Worm (Caenorhabditis elegans) whole organism, L1 larva: Measurements from ENCODE around the gene col-99.

Experiments used
- egl-27 ChIP-seq, 2 experiments: fragments of 150-350 bp in 1 of 2; sonication (generic microtip); optimal IDR thresholded peaks; 3 replicates each; lab custom pipeline; 2017 to 2018; ENCODE audit warnings: missing biosample characterization in 2 of 2, missing genetic modification characterization in 2 of 2, missing genetic modification reagents in 2 of 2
- elt-2 ChIP-seq: sonication (generic microtip); optimal IDR thresholded peaks from 2 replicates; lab custom pipeline; 2016; ENCODE audit warnings: missing genetic modification characterization, mild to moderate bottlenecking, inconsistent platforms, missing compliant biosample characterization, missing genetic modification reagents
- elt-3 ChIP-seq, 6 experiments: fragments of 150-350 bp in 1 of 6; sonication (generic microtip); optimal IDR thresholded peaks; 2 replicates each; lab custom pipeline; 2017 to 2018; ENCODE audit warnings: missing biosample characterization in 6 of 6, missing genetic modification characterization in 6 of 6, inconsistent platforms in 1 of 6
- hlh-17 ChIP-seq: fragments of 200-800 bp; sonication (Bioruptor generic); optimal IDR thresholded peaks from 2 replicates; lab custom pipeline; 2018; ENCODE audit warnings: missing genetic modification characterization, mild to moderate bottlenecking, missing compliant biosample characterization, moderate library complexity, borderline replicate concordance
- irx-1 ChIP-seq: sonication (generic microtip); optimal IDR thresholded peaks from 2 replicates; lab custom pipeline; 2016; ENCODE audit warnings: missing genetic modification characterization, missing compliant biosample characterization
- isw-1 ChIP-seq: fragments of 200-800 bp; sonication (Bioruptor generic); IDR thresholded peaks from 2 replicates; pipeline ENCODE4 v1.3.6; 2022; ENCODE audit warnings: missing genetic modification characterization, missing compliant biosample characterization
- lir-3 ChIP-seq: sonication (generic microtip); optimal IDR thresholded peaks from 2 replicates; lab custom pipeline; 2016; ENCODE audit warnings: mild to moderate bottlenecking, missing genetic modification characterization, moderate library complexity, missing compliant biosample characterization; ENCODE audit not compliant: poor library complexity
- mdl-1 ChIP-seq, 2 experiments: fragments of 150-350 bp; optimal IDR thresholded peaks; 2 replicates each; lab custom pipeline; 2014 to 2017; ENCODE audit warnings: missing biosample characterization in 2 of 2, missing genetic modification characterization in 2 of 2, inconsistent platforms in 1 of 2
- nhr-11 ChIP-seq: fragments of 150-350 bp; optimal IDR thresholded peaks from 2 replicates; lab custom pipeline; 2014; ENCODE audit warnings: missing biosample characterization, missing genetic modification characterization
- rnt-1 ChIP-seq: sonication (generic microtip); optimal IDR thresholded peaks from 2 replicates; lab custom pipeline; 2016; ENCODE audit warnings: mild to moderate bottlenecking, missing genetic modification characterization, moderate library complexity, missing compliant biosample characterization
- snpc-4 ChIP-seq: fragments of 150-350 bp; optimal IDR thresholded peaks from 2 replicates; lab custom pipeline; 2014; ENCODE audit warnings: missing biosample characterization, missing genetic modification characterization
- sptf-1 ChIP-seq: fragments of 150-350 bp; optimal IDR thresholded peaks from 2 replicates; lab custom pipeline; 2014; ENCODE audit warnings: missing biosample characterization, missing genetic modification characterization

DNA sequence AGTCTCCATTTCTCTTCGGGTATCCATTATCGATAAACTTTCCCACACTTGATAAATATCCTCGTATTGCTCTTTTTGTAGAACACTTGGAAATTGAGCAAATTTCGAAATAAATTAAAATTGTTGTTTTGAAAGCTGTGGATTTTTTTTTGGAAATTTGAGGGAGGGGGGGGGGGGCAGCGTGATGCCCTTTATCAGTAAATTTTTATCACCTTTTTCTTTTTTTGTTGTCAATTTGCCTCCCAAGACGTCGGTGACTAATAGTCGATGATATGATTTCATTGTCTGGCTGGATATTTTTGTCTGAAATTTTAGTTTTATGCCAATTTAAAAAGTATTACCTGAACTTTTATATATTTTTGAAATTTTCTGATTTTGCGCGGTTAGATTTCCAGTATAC is 57.7 kb downstream of the col-99 start, which contains the start of gene scl-23:
- TF ChIP-seq lir-3 (tag; lab: Kevin White, UChicago) (no peak), elt-2 (no peak), nhr-11 (tag; lab: Kevin White, UChicago) (no peak), rnt-1 (tag; lab: Kevin White, UChicago) (no peak), snpc-4 (tag; lab: Kevin White, UChicago) (no peak), elt-3 (tag; optimal IDR thresholded peaks at IDR 0.05; lab: Kevin White, UChicago) (no peak), hlh-17 (GFP tag; lab: Kevin White, UChicago) (no peak), mdl-1 (tag; optimal IDR thresholded peaks at IDR 0.05; lab: Kevin White, UChicago) (no peak), egl-27 (tag; optimal IDR thresholded peaks at IDR 0.05; lab: Kevin White, UChicago) (no peak), isw-1 (GFP tag; lab: Robert Waterston, UW) (no peak), irx-1 (tag; lab: Kevin White, UChicago) (no peak), sptf-1 (tag; lab: Kevin White, UChicago) (no peak)
